Fruit fly (Drosophila melanogaster): ENCODE data around the gene CG10631.
A peak's percentile ranks its signal among the peaks of the same experiment; 100 is the strongest.

CG10631 gene

dm6 chr2L:19795320-19796110 is 38.8 kb upstream of the CG10631 start (continued):
- no peak for TF ChIP-seq CG6175 (GFP tag; IDR thresholded peaks at IDR 0.05)
- TF ChIP-seq zf30C (GFP tag; optimal IDR thresholded peaks at IDR 0.05) = no peak
- TF ChIP-seq D19B (GFP tag; optimal IDR thresholded peaks at IDR 0.05) = no peak
- no peak for TF ChIP-seq Elba2 (GFP tag; optimal IDR thresholded peaks at IDR 0.05)
- TF ChIP-seq D (optimal IDR thresholded peaks at IDR 0.05) = no peak
- peak; percentile 27 for TF ChIP-seq D (GFP tag; optimal IDR thresholded peaks at IDR 0.05)
- no peak for TF ChIP-seq CTCF (GFP tag; optimal IDR thresholded peaks at IDR 0.05)
- TF ChIP-seq ci (GFP tag; IDR thresholded peaks at IDR 0.05) = peak; percentile 56
- TF ChIP-seq fd96Cb (tag; optimal IDR thresholded peaks at IDR 0.05) = no peak
- TF ChIP-seq CG17829 (tag; optimal IDR thresholded peaks at IDR 0.05) = peak; percentile 64
- TF ChIP-seq CG10366 (GFP tag; IDR thresholded peaks at IDR 0.05) = peak; percentile 39; the same call in 1 of the 2 replicates
- peak; percentile 36 for TF ChIP-seq Hmx (GFP tag; optimal IDR thresholded peaks at IDR 0.05)
- TF ChIP-seq tna (GFP tag; IDR thresholded peaks at IDR 0.05; ENCODE audit: partially characterized antibody) = 0 out of 2 replicates have a peak, but pooled peaks have one; percentile 36
- peak; percentile 29 for TF ChIP-seq gro (GFP tag; optimal IDR thresholded peaks at IDR 0.05)
- TF ChIP-seq Oaz (GFP tag; IDR thresholded peaks at IDR 0.05) = no peak
- peak; percentile 60 for TF ChIP-seq E2f2 (GFP tag; IDR thresholded peaks at IDR 0.05)
- TF ChIP-seq ems (GFP tag; optimal IDR thresholded peaks at IDR 0.05) = peak; percentile 27
- TF ChIP-seq MESR4 (GFP tag; optimal IDR thresholded peaks at IDR 0.05) = peak; percentile 95
- TF ChIP-seq ewg (GFP tag; optimal IDR thresholded peaks at IDR 0.05) = peak; percentile 92
- no peak for TF ChIP-seq Trl (optimal IDR thresholded peaks at IDR 0.05)
- TF ChIP-seq Trl (GFP tag; optimal IDR thresholded peaks at IDR 0.05) = peak; percentile 58
- TF ChIP-seq CG15269 (tag; optimal IDR thresholded peaks at IDR 0.05) = no peak
- TF ChIP-seq CG3838 (GFP tag; optimal IDR thresholded peaks at IDR 0.05) = no peak
- no peak for TF ChIP-seq NC2α (GFP tag; optimal IDR thresholded peaks at IDR 0.05)
- TF ChIP-seq CkIIα-i1 (GFP tag; IDR thresholded peaks at IDR 0.05) = no peak
- TF ChIP-seq CG7963 (GFP tag; IDR thresholded peaks at IDR 0.05; ENCODE audit: partially characterized antibody) = 0 out of 3 replicates have a peak, but pooled peaks have one; percentile 31
- TF ChIP-seq nom (GFP tag; optimal IDR thresholded peaks at IDR 0.05) = no peak
- peak; percentile 39 for TF ChIP-seq Sox100B (GFP tag; optimal IDR thresholded peaks at IDR 0.05)
- no peak for TF ChIP-seq ara (GFP tag; IDR thresholded peaks at IDR 0.05)
- TF ChIP-seq cwo (GFP tag; optimal IDR thresholded peaks at IDR 0.05) = no peak
- TF ChIP-seq HmgZ (tag; optimal IDR thresholded peaks at IDR 0.05) = peak; percentile 32
- TF ChIP-seq CG11085 (GFP tag; IDR thresholded peaks at IDR 0.05) = no peak
- no peak for TF ChIP-seq peb (GFP tag; IDR thresholded peaks at IDR 0.05)
- peak; percentile 17 for TF ChIP-seq Camta (GFP tag; optimal IDR thresholded peaks at IDR 0.05)
- TF ChIP-seq unc-4 (GFP tag; IDR thresholded peaks at IDR 0.05; ENCODE audit: partially characterized antibody) = peak; percentile 78

- TF ChIP-seq Dip3 (GFP tag; optimal IDR thresholded peaks at IDR 0.05) (no peak), Asciz (GFP tag; optimal IDR thresholded peaks at IDR 0.05) (no peak), ftz-f1 (GFP tag; optimal IDR thresholded peaks at IDR 0.05) (peak; percentile 60), CoRest (tag; optimal IDR thresholded peaks at IDR 0.05) (peak; percentile 44), CG2116 (GFP tag; optimal IDR thresholded peaks at IDR 0.05) (peak; percentile 52), CG34376 (GFP tag; optimal IDR thresholded peaks at IDR 0.05) (no peak), Hey (tag; optimal IDR thresholded peaks at IDR 0.05) (no peak), Hr51 (GFP tag; optimal IDR thresholded peaks at IDR 0.05) (no peak), wek (GFP tag; optimal IDR thresholded peaks at IDR 0.05) (peak; percentile 47), sens-2 (GFP tag; IDR thresholded peaks at IDR 0.05) (no peak), tup (GFP tag; optimal IDR thresholded peaks at IDR 0.05) (no peak), hbn (GFP tag; IDR thresholded peaks at IDR 0.05; ENCODE audit: partially characterized antibody) (no peak), gro (GFP tag; optimal IDR thresholded peaks at IDR 0.05) (peak; percentile 51), ind (GFP tag; optimal IDR thresholded peaks at IDR 0.05) (no peak), CG7987 (GFP tag; optimal IDR thresholded peaks at IDR 0.05) (peak; percentile 33)
Observed at dm6 chr2L:19791321-19792281, 34.9 kb upstream of the CG10631 start, which contains the start of the genes CdGAPr and CG10466. Gene CdGAPr, minus strand, starts transcription at chr2L:19791882. Gene CG10466, plus strand, starts transcription at chr2L:19792104.
